Worm (Caenorhabditis elegans): Measurements from ENCODE around the gene Y53F4B.20.

DNA sequence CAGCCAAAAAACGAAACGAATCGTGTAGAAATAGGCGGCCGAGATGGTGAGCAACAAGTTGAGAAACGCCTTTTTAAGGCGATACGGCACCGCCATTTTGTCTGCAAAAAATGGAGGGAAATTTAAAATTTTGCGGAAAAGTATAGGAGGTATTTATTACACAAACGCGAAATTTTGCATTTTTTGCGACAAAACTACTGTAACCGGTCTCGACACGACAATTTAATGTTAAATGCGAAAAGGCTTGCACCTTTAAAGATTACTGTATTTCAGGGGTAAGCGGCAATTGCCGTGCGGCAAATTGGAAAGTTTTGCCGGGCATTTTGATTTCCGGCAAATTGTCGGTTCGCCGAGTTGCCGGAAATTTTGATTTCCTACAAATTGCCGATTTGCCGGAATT lies 12.7 kb upstream of the Y53F4B.20 start, which contains the start of gene Y53F4B.18:
- TF ChIP-seq tab-1 (GFP tag; IDR thresholded peaks at IDR 0.05): no peak
- TF ChIP-seq T22C8.4 (GFP tag; IDR thresholded peaks at IDR 0.05): no peak

Data from whole organism, midembryonic.